Fruit fly (Drosophila melanogaster) whole organism, wandering third instar larva: Measurements from ENCODE around the gene CG9514.

Experiments used
- Abd-B ChIP-seq: fragments of >200 bp; optimal IDR thresholded peaks from 2 replicates; lab custom pipeline; 2017; ENCODE audit warnings: missing biosample characterization, missing genetic modification characterization
- CG32264 ChIP-seq: fragments of 200-800 bp; sonication (Bioruptor generic); optimal IDR thresholded peaks from 2 replicates; lab custom pipeline; 2016; ENCODE audit warnings: missing biosample characterization, missing genetic modification characterization
- CG9705 ChIP-seq: fragments of 200-800 bp; sonication (Bioruptor generic); optimal IDR thresholded peaks from 2 replicates; lab custom pipeline; 2018; ENCODE audit warnings: missing biosample characterization, mild to moderate bottlenecking, missing genetic modification characterization
- CrebA ChIP-seq: fragments of 200-800 bp; sonication (Bioruptor generic); optimal IDR thresholded peaks from 2 replicates; lab custom pipeline; 2016; ENCODE audit warnings: missing biosample characterization, mild to moderate bottlenecking, missing genetic modification characterization, borderline replicate concordance
- Dfd ChIP-seq: fragments of >200 bp; optimal IDR thresholded peaks from 2 replicates; lab custom pipeline; 2017; ENCODE audit warnings: missing biosample characterization, missing genetic modification characterization
- Dif ChIP-seq: fragments of 200-275, 200-300 bp; sonication (Bioruptor generic); optimal IDR thresholded peaks from 2 replicates; lab custom pipeline; 2018; ENCODE audit warnings: missing biosample characterization, missing genetic modification characterization; ENCODE audit not compliant: partially characterized antibody
- GATAd ChIP-seq: sonication (Bioruptor generic); optimal IDR thresholded peaks from 2 replicates; lab custom pipeline; 2016; ENCODE audit warnings: missing biosample characterization, missing genetic modification characterization
- HLH106 ChIP-seq: fragments of 200-800 bp; optimal IDR thresholded peaks from 3 replicates; lab custom pipeline; 2019; ENCODE audit warnings: missing biosample characterization, mild to moderate bottlenecking, missing genetic modification characterization, moderate library complexity
- Hnf4 ChIP-seq: fragments of 200-800 bp; sonication (Bioruptor generic); optimal IDR thresholded peaks from 2 replicates; lab custom pipeline; 2016; ENCODE audit warnings: missing biosample characterization, mild to moderate bottlenecking, missing genetic modification characterization
- Hr78 ChIP-seq: fragments of >200 bp; optimal IDR thresholded peaks from 2 replicates; lab custom pipeline; 2017; ENCODE audit warnings: missing biosample characterization, missing genetic modification characterization
- Hr83 ChIP-seq: fragments of 200-300 bp; sonication (Bioruptor generic); optimal IDR thresholded peaks from 2 replicates; lab custom pipeline; 2016; ENCODE audit warnings: missing biosample characterization, mild to moderate bottlenecking, missing genetic modification characterization, moderate library complexity; ENCODE audit not compliant: poor library complexity, severe bottlenecking
- Jra ChIP-seq: sonication (Bioruptor generic); optimal IDR thresholded peaks from 2 replicates; lab custom pipeline; 2016; ENCODE audit warnings: missing biosample characterization, missing genetic modification characterization
- Mio ChIP-seq: sonication (Bioruptor generic); optimal IDR thresholded peaks from 2 replicates; lab custom pipeline; 2016; ENCODE audit warnings: missing biosample characterization, missing genetic modification characterization
- Myc ChIP-seq: fragments of >200 bp; optimal IDR thresholded peaks from 2 replicates; lab custom pipeline; 2017
- N ChIP-seq: fragments of >200 bp; optimal IDR thresholded peaks from 2 replicates; lab custom pipeline; 2018; ENCODE audit warnings: missing biosample characterization, missing external identifiers, missing genetic modification characterization
- OdsH ChIP-seq: fragments of 200-800 bp; sonication (Bioruptor generic); optimal IDR thresholded peaks from 2 replicates; lab custom pipeline; 2016; ENCODE audit warnings: missing biosample characterization, mild to moderate bottlenecking, missing genetic modification characterization
- Rel ChIP-seq, 2 experiments: fragments of 200-800 bp; sonication (Bioruptor generic) in 1 of 2; optimal IDR thresholded peaks; 2 replicates in 1 of 2; 3 replicates in 1 of 2; lab custom pipeline; 2016 to 2019; ENCODE audit warnings: mild to moderate bottlenecking in 2 of 2, missing biosample characterization in 2 of 2, missing genetic modification characterization in 2 of 2, moderate library complexity in 1 of 2
- Sp1 ChIP-seq: fragments of 200-800 bp; sonication (Bioruptor generic); optimal IDR thresholded peaks from 3 replicates; lab custom pipeline; 2019; ENCODE audit warnings: missing biosample characterization, mild to moderate bottlenecking, missing genetic modification characterization, moderate library complexity
- Vsx2 ChIP-seq: fragments of 200-300, 225-300 bp; sonication (Bioruptor generic); optimal IDR thresholded peaks from 2 replicates; lab custom pipeline; 2018; ENCODE audit warnings: missing biosample characterization, missing genetic modification characterization; ENCODE audit not compliant: partially characterized antibody
- br ChIP-seq: fragments of 200-800 bp; sonication (Bioruptor generic); optimal IDR thresholded peaks from 2 replicates; lab custom pipeline; 2016; ENCODE audit warnings: missing biosample characterization, missing genetic modification characterization
- brk ChIP-seq: fragments of 200-800 bp; sonication (Bioruptor generic); optimal IDR thresholded peaks from 2 replicates; lab custom pipeline; 2016; ENCODE audit warnings: missing biosample characterization, mild to moderate bottlenecking, missing genetic modification characterization
- dl ChIP-seq, 2 experiments: fragments of 175-275, 200-275 bp in 1 of 2; fragments of 200-275 bp in 1 of 2; sonication (Bioruptor generic); optimal IDR thresholded peaks; lab custom pipeline; 2018; ENCODE audit warnings: mild to moderate bottlenecking in 2 of 2, missing biosample characterization in 2 of 2, missing genetic modification characterization in 2 of 2, moderate library complexity in 2 of 2; ENCODE audit not compliant: partially characterized antibody in 2 of 2, insufficient read depth in 1 of 2
- dmrt93B ChIP-seq: fragments of 200-800 bp; sonication (Bioruptor generic); optimal IDR thresholded peaks from 2 replicates; lab custom pipeline; 2018; ENCODE audit warnings: missing biosample characterization, mild to moderate bottlenecking, missing genetic modification characterization
- dsf ChIP-seq: sonication (Bioruptor generic); optimal IDR thresholded peaks from 2 replicates; lab custom pipeline; 2016; ENCODE audit warnings: missing biosample characterization, missing genetic modification characterization, borderline replicate concordance
- ey ChIP-seq: fragments of 200-800 bp; sonication (Bioruptor generic); optimal IDR thresholded peaks from 2 replicates; lab custom pipeline; 2016; ENCODE audit warnings: missing biosample characterization, missing genetic modification characterization
- foxo ChIP-seq, 2 experiments: fragments of 200-800 bp; sonication (Bioruptor generic); optimal IDR thresholded peaks; 2 replicates in 1 of 2; 3 replicates in 1 of 2; lab custom pipeline; 2016 to 2017; ENCODE audit warnings: missing biosample characterization in 2 of 2, missing genetic modification characterization in 2 of 2
- fru ChIP-seq: fragments of 200-800 bp; sonication (Bioruptor generic); optimal IDR thresholded peaks from 3 replicates; lab custom pipeline; 2016; ENCODE audit warnings: missing biosample characterization, mild to moderate bottlenecking, missing genetic modification characterization
- h ChIP-seq: fragments of 200-800 bp; sonication (Bioruptor generic); optimal IDR thresholded peaks from 3 replicates; lab custom pipeline; 2016; ENCODE audit warnings: missing biosample characterization, mild to moderate bottlenecking, missing genetic modification characterization
- jim ChIP-seq: fragments of 175-275, 200-325 bp; sonication (Bioruptor generic); optimal IDR thresholded peaks from 2 replicates; lab custom pipeline; 2016; ENCODE audit warnings: missing biosample characterization, mild to moderate bottlenecking, missing genetic modification characterization
- lola ChIP-seq: fragments of >200 bp; optimal IDR thresholded peaks from 2 replicates; lab custom pipeline; 2017; ENCODE audit warnings: missing biosample characterization, missing genetic modification characterization
- pan ChIP-seq: fragments of >200 bp; optimal IDR thresholded peaks from 2 replicates; lab custom pipeline; 2017
- psq ChIP-seq: fragments of 200-800 bp; sonication (Bioruptor generic); optimal IDR thresholded peaks from 3 replicates; lab custom pipeline; 2017; ENCODE audit warnings: missing biosample characterization, mild to moderate bottlenecking, missing genetic modification characterization, moderate library complexity
- rgr ChIP-seq: fragments of 200-800 bp; sonication (Bioruptor generic); optimal IDR thresholded peaks from 3 replicates; lab custom pipeline; 2016; ENCODE audit warnings: missing biosample characterization, mild to moderate bottlenecking, missing genetic modification characterization
- sage ChIP-seq: fragments of 200-800 bp; sonication (Bioruptor generic); optimal IDR thresholded peaks from 2 replicates; lab custom pipeline; 2016; ENCODE audit warnings: missing biosample characterization, mild to moderate bottlenecking, missing genetic modification characterization
- sv ChIP-seq: fragments of 200-800 bp; sonication (Bioruptor generic); optimal IDR thresholded peaks from 3 replicates; lab custom pipeline; 2016; ENCODE audit warnings: missing biosample characterization, missing genetic modification characterization
- tai ChIP-seq: sonication (Bioruptor generic); optimal IDR thresholded peaks from 2 replicates; lab custom pipeline; 2016; ENCODE audit warnings: missing biosample characterization, missing genetic modification characterization
- usp ChIP-seq: fragments of >200 bp; optimal IDR thresholded peaks from 2 replicates; lab custom pipeline; 2017; ENCODE audit warnings: missing biosample characterization, missing genetic modification characterization
- woc ChIP-seq: sonication (Bioruptor generic); optimal IDR thresholded peaks from 2 replicates; lab custom pipeline; 2016; ENCODE audit warnings: missing biosample characterization, mild to moderate bottlenecking, missing genetic modification characterization

Gene CG9514

DNA sequence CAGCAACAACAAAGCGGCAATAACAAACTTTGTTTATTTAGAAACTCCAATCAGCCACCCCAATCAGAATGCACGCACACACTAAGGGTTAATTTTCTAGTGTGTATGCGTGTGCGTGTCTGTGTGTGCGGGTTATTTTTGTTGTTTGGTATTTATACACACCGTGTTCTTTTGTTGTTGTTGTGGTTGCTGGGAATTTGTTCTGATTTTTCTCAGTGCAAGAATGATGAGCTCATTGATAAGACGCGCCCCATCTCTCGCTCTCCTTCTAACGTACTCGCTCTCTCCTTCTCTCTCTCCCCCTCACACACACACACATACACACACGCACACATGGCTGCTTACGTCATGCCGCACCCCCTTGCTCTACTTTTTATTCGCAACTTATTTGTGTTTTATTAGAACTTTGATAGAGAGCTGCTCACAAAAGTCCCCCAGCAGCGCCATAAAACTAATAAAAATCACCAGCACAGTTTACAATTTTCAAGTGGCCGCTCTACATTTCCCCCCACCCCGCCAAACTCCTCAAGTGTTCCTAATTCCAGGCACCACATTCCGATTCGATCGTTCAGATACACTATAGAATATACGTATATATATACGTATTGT, 56.8 kb downstream of the CG9514 start:
- TF ChIP-seq ey (GFP tag; lab: Kevin White, UChicago) (peak; percentile 48), Hnf4 (GFP tag; lab: Kevin White, UChicago) (no peak), Vsx2 (GFP tag; lab: Kevin White, UChicago) (no peak), HLH106 (tag; lab: Kevin White, UChicago) (peak; percentile 54), Dif (GFP tag; lab: Kevin White, UChicago) (no peak), foxo (GFP tag; optimal IDR thresholded peaks at IDR 0.05; lab: Kevin White, UChicago) (peak in 1 of 2 experiments; percentile 63), br (GFP tag; lab: Kevin White, UChicago) (no peak), sv (GFP tag; lab: Kevin White, UChicago) (no peak), psq (GFP tag; lab: Kevin White, UChicago) (peak; percentile 23), woc (GFP tag; lab: Kevin White, UChicago) (peak; percentile 0), tai (GFP tag; lab: Kevin White, UChicago) (no peak), Dfd (GFP tag; lab: Kevin White, UChicago) (no peak), dmrt93B (GFP tag; lab: Kevin White, UChicago) (no peak), dsf (GFP tag; lab: Kevin White, UChicago) (no peak), Jra (GFP tag; lab: Kevin White, UChicago) (no peak), CrebA (GFP tag; lab: Kevin White, UChicago) (no peak), jim (GFP tag; lab: Kevin White, UChicago) (no peak), pan (lab: Kevin White, UChicago) (no peak), GATAd (GFP tag; lab: Kevin White, UChicago) (peak; percentile 7), OdsH (peak; percentile 8), sage (GFP tag; lab: Kevin White, UChicago) (no peak), Abd-B (GFP tag; lab: Kevin White, UChicago) (no peak), N (GFP tag; lab: Kevin White, UChicago) (no peak), Hr83 (GFP tag; lab: Kevin White, UChicago) (no peak), lola (GFP tag; lab: Kevin White, UChicago) (no peak), Myc (lab: Kevin White, UChicago) (no peak), usp (GFP tag; lab: Kevin White, UChicago) (no peak), fru (GFP tag; lab: Kevin White, UChicago) (peak; percentile 40), Rel (GFP tag; optimal IDR thresholded peaks at IDR 0.05; lab: Kevin White, UChicago) (no peak), Rel (tag; optimal IDR thresholded peaks at IDR 0.05; lab: Kevin White, UChicago) (peak; percentile 21), rgr (GFP tag; lab: Kevin White, UChicago) (peak; percentile 70), h (GFP tag; lab: Kevin White, UChicago) (peak; percentile 47), CG32264 (GFP tag; lab: Kevin White, UChicago) (no peak)
- TF ChIP-seq, all 38 proteins: peak for 11

DNA sequence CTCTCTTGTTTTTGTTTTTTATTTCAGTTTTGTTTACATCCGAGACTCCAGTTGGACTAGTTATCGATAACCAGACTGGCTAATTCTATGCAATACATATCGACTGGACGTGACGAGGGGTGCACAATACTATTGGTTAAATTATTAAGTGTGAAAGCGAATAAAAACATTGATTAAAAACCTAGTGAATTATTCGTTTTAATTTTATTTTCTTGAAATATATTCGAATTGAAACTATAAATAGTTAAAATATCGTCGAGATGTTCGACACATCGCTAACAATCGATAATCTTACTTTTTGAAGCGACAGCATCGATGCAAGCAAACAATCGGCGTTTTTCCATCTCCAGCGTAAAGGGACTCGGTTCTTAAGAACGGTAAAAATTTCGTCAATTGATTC, 57.6 kb downstream of the CG9514 start, which contains the start of the genes CG32590 and Flo2:
TSS of gene CG32590 (minus strand) at position 60 of the 400 bp plus-strand sequence.
TSS of gene Flo2 (plus strand) at position 330 of the 400 bp plus-strand sequence.
- TF ChIP-seq Myc (lab: Kevin White, UChicago) (no peak), h (GFP tag; lab: Kevin White, UChicago) (peak; percentile 89), dl (GFP tag; optimal IDR thresholded peaks at IDR 0.05; lab: Kevin White, UChicago; ENCODE audit: insufficient read depth in 1 of 2, partially characterized antibody in 2 of 2) (no peak), dsf (GFP tag; lab: Kevin White, UChicago) (peak; percentile 72), Dif (GFP tag; lab: Kevin White, UChicago) (no peak), OdsH (peak; percentile 73), Hnf4 (GFP tag; lab: Kevin White, UChicago) (no peak), Rel (GFP tag; optimal IDR thresholded peaks at IDR 0.05; lab: Kevin White, UChicago) (no peak), Rel (tag; optimal IDR thresholded peaks at IDR 0.05; lab: Kevin White, UChicago) (peak; percentile 56), HLH106 (tag; lab: Kevin White, UChicago) (peak; percentile 69), rgr (GFP tag; lab: Kevin White, UChicago) (peak; percentile 78), CrebA (GFP tag; lab: Kevin White, UChicago) (no peak), N (GFP tag; lab: Kevin White, UChicago) (no peak), GATAd (GFP tag; lab: Kevin White, UChicago) (peak; percentile 68), sage (GFP tag; lab: Kevin White, UChicago) (peak; percentile 23), pan (lab: Kevin White, UChicago) (no peak), psq (GFP tag; lab: Kevin White, UChicago) (peak; percentile 71), sv (GFP tag; lab: Kevin White, UChicago) (peak; percentile 50), Dfd (GFP tag; lab: Kevin White, UChicago) (no peak), br (GFP tag; lab: Kevin White, UChicago) (peak; percentile 63), lola (GFP tag; lab: Kevin White, UChicago) (no peak), brk (GFP tag; lab: Kevin White, UChicago) (no peak), Vsx2 (GFP tag; lab: Kevin White, UChicago) (no peak), dmrt93B (GFP tag; lab: Kevin White, UChicago) (no peak), Abd-B (GFP tag; lab: Kevin White, UChicago) (no peak), Hr83 (GFP tag; lab: Kevin White, UChicago) (no peak), foxo (GFP tag; optimal IDR thresholded peaks at IDR 0.05; lab: Kevin White, UChicago) (peak in 1 of 2 experiments; percentile 83), Hr78 (GFP tag; lab: Kevin White, UChicago) (no peak), Jra (GFP tag; lab: Kevin White, UChicago) (peak; percentile 86), Sp1 (GFP tag; lab: Kevin White, UChicago) (peak; percentile 68), CG9705 (GFP tag; lab: Kevin White, UChicago) (peak; percentile 50), ey (GFP tag; lab: Kevin White, UChicago) (peak; percentile 81), CG32264 (GFP tag; lab: Kevin White, UChicago) (peak; percentile 64), tai (GFP tag; lab: Kevin White, UChicago) (no peak), usp (GFP tag; lab: Kevin White, UChicago) (no peak), jim (GFP tag; lab: Kevin White, UChicago) (no peak), Mio (GFP tag; lab: Kevin White, UChicago) (peak; percentile 27), fru (GFP tag; lab: Kevin White, UChicago) (peak; percentile 76), woc (GFP tag; lab: Kevin White, UChicago) (peak; percentile 58)
